Worm (Caenorhabditis elegans): ENCODE measurements around the gene F58G1.3.

The F58G1.3 gene

ce11 chrII:12928241-12928640, at the start of gene F58G1.3:
TSS of gene F58G1.3 (minus strand) at chrII:12928341.
- TF ChIP-seq odd-2 (tag; optimal IDR thresholded peaks at IDR 0.05) (no peak), ceh-48 (tag; optimal IDR thresholded peaks at IDR 0.05) (no peak), hlh-8 (tag; optimal IDR thresholded peaks at IDR 0.05) (no peak), elt-4 (tag; optimal IDR thresholded peaks at IDR 0.05) (no peak), C38D4.7 (GFP tag; optimal IDR thresholded peaks at IDR 0.05) (no peak), eyg-1 (tag; optimal IDR thresholded peaks at IDR 0.05) (no peak), nfya-1 (tag; optimal IDR thresholded peaks at IDR 0.05) (no peak), ceh-45 (GFP tag; IDR thresholded peaks at IDR 0.05) (no peak), che-1 (tag; optimal IDR thresholded peaks at IDR 0.05) (no peak), ceh-6 (GFP tag; optimal IDR thresholded peaks at IDR 0.05) (no peak), K02D7.2 (tag; optimal IDR thresholded peaks at IDR 0.05) (no peak), npax-4 (tag; optimal IDR thresholded peaks at IDR 0.05) (no peak), lin-11 (tag; optimal IDR thresholded peaks at IDR 0.05) (no peak), unc-42 (tag; optimal IDR thresholded peaks at IDR 0.05) (no peak), lim-6 (tag; optimal IDR thresholded peaks at IDR 0.05) (no peak), ceh-34 (tag; optimal IDR thresholded peaks at IDR 0.05) (no peak)

ce11 chrII:12969622-12970021, 41.5 kb upstream of the F58G1.3 start, which contains the start of gene Y38F1A.4:
TSS of gene Y38F1A.4 (minus strand) at chrII:12969722.
- no peak for TF ChIP-seq dmd-4 (tag; optimal IDR thresholded peaks at IDR 0.05; ENCODE audit: borderline replicate concordance)

DNA sequence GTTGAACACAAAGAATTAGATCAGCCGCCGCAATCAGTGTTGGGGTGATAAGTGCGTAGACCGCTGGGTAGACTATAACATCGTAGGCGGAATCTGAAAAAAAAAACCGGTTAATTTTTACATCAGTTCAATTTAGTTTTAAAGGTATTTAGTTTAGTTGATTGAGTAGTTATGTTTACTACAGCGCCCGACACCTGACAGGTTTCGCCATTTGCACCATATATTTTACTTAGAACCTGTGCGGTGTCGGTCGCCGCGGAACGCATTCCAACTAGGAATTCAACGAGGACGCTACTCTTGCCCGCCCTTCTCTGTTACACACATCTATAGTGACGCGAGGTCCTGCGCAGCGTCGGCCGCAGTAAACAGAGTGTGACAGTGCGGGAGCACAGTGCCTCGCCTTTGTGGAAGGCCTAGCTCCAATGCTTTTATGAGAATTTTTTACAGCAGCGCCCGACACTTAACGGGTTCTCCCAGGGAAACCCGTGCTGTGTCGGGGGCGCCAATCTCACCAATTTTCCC, 40.4 kb upstream of the F58G1.3 start:
- no peak for TF ChIP-seq unc-3 (GFP tag; conservative IDR thresholded peaks at IDR 0.05)
- no peak for TF ChIP-seq unc-3 (tag; optimal IDR thresholded peaks at IDR 0.05)
- peak; percentile 20 for TF ChIP-seq hlh-6 (tag; optimal IDR thresholded peaks at IDR 0.05)
- TF ChIP-seq K02D7.2 (tag; optimal IDR thresholded peaks at IDR 0.05): no peak

ce11 chrII:12966274-12966673, 38.1 kb upstream of the F58G1.3 start:
- TF ChIP-seq nhr-11 (tag; optimal IDR thresholded peaks at IDR 0.05): no peak
- TF ChIP-seq fax-1 (tag; optimal IDR thresholded peaks at IDR 0.05): no peak
- no peak for TF ChIP-seq ceh-45 (GFP tag; IDR thresholded peaks at IDR 0.05)
- no peak for TF ChIP-seq npax-4 (tag; optimal IDR thresholded peaks at IDR 0.05)
- no peak for TF ChIP-seq fkh-6 (tag; optimal IDR thresholded peaks at IDR 0.05)
- TF ChIP-seq hlh-8 (tag; optimal IDR thresholded peaks at IDR 0.05): no peak
- TF ChIP-seq pha-4 (tag; optimal IDR thresholded peaks at IDR 0.05): no peak
- no peak for TF ChIP-seq unc-3 (GFP tag; conservative IDR thresholded peaks at IDR 0.05)
- no peak for TF ChIP-seq unc-3 (tag; optimal IDR thresholded peaks at IDR 0.05)
- no peak for TF ChIP-seq nfya-1 (tag; optimal IDR thresholded peaks at IDR 0.05)
- no peak for TF ChIP-seq che-1 (tag; optimal IDR thresholded peaks at IDR 0.05)
- TF ChIP-seq ceh-6 (GFP tag; optimal IDR thresholded peaks at IDR 0.05): no peak
- no peak for TF ChIP-seq elt-2 (tag; optimal IDR thresholded peaks at IDR 0.05)
- TF ChIP-seq madf-2 (tag; optimal IDR thresholded peaks at IDR 0.05): no peak

- TF ChIP-seq eyg-1 (tag; optimal IDR thresholded peaks at IDR 0.05) (no peak), zip-5 (tag; optimal IDR thresholded peaks at IDR 0.05) (no peak), hlh-13 (GFP tag; optimal IDR thresholded peaks at IDR 0.05) (no peak), ref-2 (tag; optimal IDR thresholded peaks at IDR 0.05) (no peak), ahr-1 (tag; optimal IDR thresholded peaks at IDR 0.05) (no peak), C08G9.2 (tag; optimal IDR thresholded peaks at IDR 0.05) (no peak), K09A11.1 (tag; optimal IDR thresholded peaks at IDR 0.05; ENCODE audit: insufficient read depth) (no peak), sox-4 (tag; optimal IDR thresholded peaks at IDR 0.05) (no peak), pha-2 (tag; optimal IDR thresholded peaks at IDR 0.05) (no peak)
Observed at ce11 chrII:12965589-12965988, 37.4 kb upstream of the F58G1.3 start.

- no peak for TF ChIP-seq madf-2 (tag; optimal IDR thresholded peaks at IDR 0.05)
- TF ChIP-seq ceh-19 (GFP tag; optimal IDR thresholded peaks at IDR 0.05): no peak
- TF ChIP-seq elt-2 (tag; optimal IDR thresholded peaks at IDR 0.05): no peak
- TF ChIP-seq ref-2 (tag; optimal IDR thresholded peaks at IDR 0.05): no peak
Observed at ce11 chrII:12965538-12965588, 37.2 kb upstream of the F58G1.3 start, which contains the start of gene ptr-18. TSS of gene ptr-18 (plus strand) at chrII:12965546.

All from whole organism, late embryonic.